Worm (Caenorhabditis elegans): ENCODE results near the gene srx-12.
A peak's percentile ranks its signal among the peaks of the same experiment; 100 is the strongest.

Gene srx-12

DNA sequence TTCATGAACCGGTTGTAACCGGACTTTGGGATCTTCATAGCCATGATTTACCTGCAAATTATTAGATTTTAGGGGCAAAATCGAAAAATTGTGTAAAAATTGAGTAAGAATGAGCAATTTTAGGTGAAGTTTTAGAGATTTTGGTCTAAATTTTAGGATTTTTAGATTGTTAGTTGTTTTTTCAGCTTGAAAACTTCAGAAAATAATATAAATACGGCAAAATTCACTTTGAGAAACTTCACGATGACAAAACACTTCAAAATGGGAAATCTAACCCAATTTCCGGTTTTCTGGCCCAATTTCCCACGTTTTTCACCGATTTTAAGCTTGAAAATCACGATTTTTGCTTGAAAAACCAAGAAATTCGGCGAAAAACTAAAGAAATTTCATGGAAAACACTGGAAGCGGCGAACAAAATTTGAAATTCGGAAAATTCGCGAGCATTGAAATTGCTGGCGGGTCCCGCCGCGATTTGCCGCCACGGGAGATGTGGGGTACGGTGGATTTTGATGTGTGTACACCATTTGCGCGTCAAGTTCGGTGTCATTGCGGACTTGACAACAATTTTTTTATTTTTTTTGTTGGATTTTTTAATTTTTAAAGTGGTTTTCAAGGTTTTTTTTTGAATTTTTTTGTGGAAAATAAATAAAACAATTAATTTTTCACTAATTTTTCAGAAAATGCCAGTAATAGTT lies 48.2 kb downstream of the srx-12 start, which contains the start of the genes cct-8 and Y55F3AR.2 (continued):
- TF ChIP-seq ama-1 (optimal IDR thresholded peaks at IDR 0.05) = no peak
- peak in 1 of 2 experiments; percentile 44 for TF ChIP-seq ama-1 (GFP tag; optimal IDR thresholded peaks at IDR 0.05)
- TF ChIP-seq nhr-179 (tag; optimal IDR thresholded peaks at IDR 0.05) = no peak
- TF ChIP-seq C06A6.2 (GFP tag; conservative IDR thresholded peaks at IDR 0.05) = peak; percentile 96
- peak; percentile 71 for TF ChIP-seq unc-130 (GFP tag; optimal IDR thresholded peaks at IDR 0.05)
- peak; percentile 92 for TF ChIP-seq K12H6.12 (tag; optimal IDR thresholded peaks at IDR 0.05)
- TF ChIP-seq snpc-4 (GFP tag; optimal IDR thresholded peaks at IDR 0.05) = peak; percentile 71
- TF ChIP-seq snpc-4 (tag; optimal IDR thresholded peaks at IDR 0.05) = peak; percentile 69 to 87 (median 78)
- peak; percentile 99 for TF ChIP-seq nfyb-1 (GFP tag; IDR thresholded peaks at IDR 0.05)
- peak; percentile 91 for TF ChIP-seq hmg-1.2 (GFP tag; IDR thresholded peaks at IDR 0.05)
- peak; percentile 80 for TF ChIP-seq lsy-27 (tag; optimal IDR thresholded peaks at IDR 0.05; ENCODE audit: borderline replicate concordance, insufficient read depth)
- TF ChIP-seq mel-28 (tag; optimal IDR thresholded peaks at IDR 0.05; ENCODE audit: borderline replicate concordance) = peak; percentile 91
- no peak for TF ChIP-seq F57A8.1 (GFP tag; optimal IDR thresholded peaks at IDR 0.05)
- peak; percentile 29 for TF ChIP-seq nhr-80 (tag; optimal IDR thresholded peaks at IDR 0.05)
- peak; percentile 100 for TF ChIP-seq Y53G8AR.9 (GFP tag; conservative IDR thresholded peaks at IDR 0.05)
- peak; percentile 97 for TF ChIP-seq madf-3 (GFP tag; IDR thresholded peaks at IDR 0.05)
- TF ChIP-seq ccch-3 (GFP tag; optimal IDR thresholded peaks at IDR 0.05) = peak; percentile 1
- TF ChIP-seq tbp1 (GFP tag; optimal IDR thresholded peaks at IDR 0.05) = peak; percentile 79
- TF ChIP-seq ztf-6 (GFP tag; IDR thresholded peaks at IDR 0.05) = peak; percentile 93
- TF ChIP-seq ztf-26 (tag; optimal IDR thresholded peaks at IDR 0.05) = peak; percentile 98
- peak; percentile 96 for TF ChIP-seq cebp-2 (GFP tag; IDR thresholded peaks at IDR 0.05)
- TF ChIP-seq F55B11.4 (tag; optimal IDR thresholded peaks at IDR 0.05; ENCODE audit: borderline replicate concordance, insufficient read depth) = no peak
- TF ChIP-seq aptf-2 (GFP tag; conservative IDR thresholded peaks at IDR 0.05) = peak; percentile 71
- TF ChIP-seq mcd-1 (GFP tag; IDR thresholded peaks at IDR 0.05) = peak; percentile 99
- peak; percentile 66 for TF ChIP-seq him-1 (tag; optimal IDR thresholded peaks at IDR 0.05)
- TF ChIP-seq dpl-1 (GFP tag; optimal IDR thresholded peaks at IDR 0.05) = peak; percentile 82
- TF ChIP-seq hlh-26 (GFP tag; conservative IDR thresholded peaks at IDR 0.05) = no peak
- TF ChIP-seq athp-1 (tag; optimal IDR thresholded peaks at IDR 0.05) = peak; percentile 99
- TF ChIP-seq hmg-20 (GFP tag; IDR thresholded peaks at IDR 0.05) = peak; percentile 96
- peak; percentile 82 for TF ChIP-seq B0035.1 (tag; optimal IDR thresholded peaks at IDR 0.05)
- TF ChIP-seq chd-7 (tag; optimal IDR thresholded peaks at IDR 0.05) = peak; percentile 95
- peak; percentile 93 for TF ChIP-seq gei-17 (GFP tag; optimal IDR thresholded peaks at IDR 0.05)
- peak; percentile 19 for TF ChIP-seq mxl-1 (tag; optimal IDR thresholded peaks at IDR 0.05)
- peak; percentile 98 for TF ChIP-seq lin-40 (tag; optimal IDR thresholded peaks at IDR 0.05)
- peak; percentile 91 for TF ChIP-seq attf-6 (GFP tag; IDR thresholded peaks at IDR 0.05)
- 0 out of 2 replicates have a peak, but pooled peaks have one; percentile 66 for TF ChIP-seq nhr-120 (GFP tag; IDR thresholded peaks at IDR 0.05)
- TF ChIP-seq attf-5 (GFP tag; optimal IDR thresholded peaks at IDR 0.05) = peak; percentile 97
- peak; percentile 35 to 38 for TF ChIP-seq rec-8 (tag; optimal IDR thresholded peaks at IDR 0.05)
- TF ChIP-seq snpc-1.3 (tag; optimal IDR thresholded peaks at IDR 0.05; ENCODE audit: insufficient read depth) = peak; percentile 96
- peak; percentile 87 for TF ChIP-seq somi-1 (GFP tag; optimal IDR thresholded peaks at IDR 0.05)
- peak; percentile 30 for TF ChIP-seq ets-4 (GFP tag; optimal IDR thresholded peaks at IDR 0.05)
- TF ChIP-seq F37B4.10 (GFP tag; IDR thresholded peaks at IDR 0.05) = no peak

All from whole organism, young adult.